Worm (Caenorhabditis elegans) whole organism, L3 larva: Measurements from ENCODE around the gene nhr-205.
A peak's percentile ranks its signal among the peaks of the same experiment; 100 is the strongest.

Experiments
- ZK546.5 ChIP-seq: sonication (generic microtip); optimal IDR thresholded peaks from 2 replicates; lab custom pipeline; 2017; ENCODE audit warnings: missing biosample characterization, missing genetic modification characterization
- aly-2 ChIP-seq: fragments of 150-350 bp; optimal IDR thresholded peaks from 2 replicates; lab custom pipeline; 2014; ENCODE audit warnings: missing biosample characterization, missing genetic modification characterization
- ceh-16 ChIP-seq: sonication (generic microtip); optimal IDR thresholded peaks from 2 replicates; lab custom pipeline; 2017; ENCODE audit warnings: missing biosample characterization, missing genetic modification characterization
- ceh-82 ChIP-seq: fragments of 150-350 bp; optimal IDR thresholded peaks from 2 replicates; lab custom pipeline; 2014; ENCODE audit warnings: missing biosample characterization, missing genetic modification characterization
- ceh-9 ChIP-seq: sonication (generic microtip); optimal IDR thresholded peaks from 2 replicates; lab custom pipeline; 2018; ENCODE audit warnings: missing biosample characterization, missing genetic modification characterization
- egl-27 ChIP-seq: sonication (generic microtip); optimal IDR thresholded peaks from 4 replicates; lab custom pipeline; 2017; ENCODE audit warnings: missing biosample characterization, missing genetic modification reagents, missing genetic modification characterization
- egl-5 ChIP-seq: fragments of 150-350 bp; optimal IDR thresholded peaks from 2 replicates; lab custom pipeline; 2017; ENCODE audit warnings: missing biosample characterization, missing genetic modification reagents, missing genetic modification characterization, inconsistent platforms
- elt-2 ChIP-seq: sonication (generic microtip); optimal IDR thresholded peaks from 2 replicates; lab custom pipeline; 2016; ENCODE audit warnings: missing genetic modification reagents, mild to moderate bottlenecking, missing genetic modification characterization, missing compliant biosample characterization
- elt-3 ChIP-seq, 3 experiments: fragments of 150-350 bp in 1 of 3; sonication (generic microtip) in 2 of 3; optimal IDR thresholded peaks; 2 replicates in 2 of 3; 4 replicates in 1 of 3; lab custom pipeline; 2014 to 2017; ENCODE audit warnings: missing biosample characterization in 3 of 3, missing genetic modification characterization in 3 of 3
- eor-1 ChIP-seq, 2 experiments: fragments of 150-350 bp; optimal IDR thresholded peaks; 2 replicates each; lab custom pipeline; 2014 to 2018; ENCODE audit warnings: missing biosample characterization in 2 of 2, missing genetic modification characterization in 2 of 2
- fkh-2 ChIP-seq: fragments of 150-350 bp; optimal IDR thresholded peaks from 2 replicates; lab custom pipeline; 2014; ENCODE audit warnings: missing biosample characterization, missing genetic modification reagents, missing genetic modification characterization
- fos-1 ChIP-seq: fragments of 150-350 bp; optimal IDR thresholded peaks from 2 replicates; lab custom pipeline; 2014; ENCODE audit warnings: missing biosample characterization, missing genetic modification characterization
- jun-1 ChIP-seq: fragments of 150-350 bp; optimal IDR thresholded peaks from 2 replicates; lab custom pipeline; 2014; ENCODE audit warnings: missing biosample characterization, missing genetic modification reagents, missing genetic modification characterization
- lsy-12 ChIP-seq: sonication (generic microtip); optimal IDR thresholded peaks from 2 replicates; lab custom pipeline; 2016; ENCODE audit warnings: mild to moderate bottlenecking, missing genetic modification characterization, missing compliant biosample characterization
- nfya-1 ChIP-seq: sonication (generic microtip); optimal IDR thresholded peaks from 2 replicates; lab custom pipeline; 2017; ENCODE audit warnings: missing genetic modification characterization, mild to moderate bottlenecking, missing compliant biosample characterization, antibody characterized with exemption, moderate library complexity; ENCODE audit not compliant: insufficient read depth
- nhr-11 ChIP-seq: fragments of 150-350 bp; optimal IDR thresholded peaks from 2 replicates; lab custom pipeline; 2014; ENCODE audit warnings: missing biosample characterization, missing genetic modification characterization
- nhr-12 ChIP-seq: fragments of 150-350 bp; optimal IDR thresholded peaks from 2 replicates; lab custom pipeline; 2014; ENCODE audit warnings: missing biosample characterization, missing genetic modification characterization
- nhr-23 ChIP-seq: fragments of 150-350 bp; optimal IDR thresholded peaks from 2 replicates; lab custom pipeline; 2014; ENCODE audit warnings: missing biosample characterization, missing genetic modification reagents, missing genetic modification characterization
- nhr-237 ChIP-seq: fragments of 150-350 bp; optimal IDR thresholded peaks from 2 replicates; lab custom pipeline; 2014; ENCODE audit warnings: missing biosample characterization, missing genetic modification characterization
- nhr-25 ChIP-seq: sonication (generic microtip); optimal IDR thresholded peaks from 2 replicates; lab custom pipeline; 2017; ENCODE audit warnings: missing biosample characterization, missing genetic modification characterization
- nhr-43 ChIP-seq: sonication (generic microtip); optimal IDR thresholded peaks from 2 replicates; lab custom pipeline; 2016; ENCODE audit warnings: mild to moderate bottlenecking, missing genetic modification characterization, missing compliant biosample characterization; ENCODE audit not compliant: poor library complexity, severe bottlenecking
- nhr-76 ChIP-seq: fragments of 150-350 bp; sonication (generic microtip); optimal IDR thresholded peaks from 5 replicates; lab custom pipeline; 2014; ENCODE audit warnings: missing biosample characterization, missing genetic modification characterization
- pha-4 ChIP-seq: fragments of 150-350 bp; optimal IDR thresholded peaks from 2 replicates; lab custom pipeline; 2014; ENCODE audit warnings: missing biosample characterization, missing genetic modification reagents, missing genetic modification characterization
- pqm-1 ChIP-seq: fragments of 150-350 bp; optimal IDR thresholded peaks from 2 replicates; lab custom pipeline; 2017; ENCODE audit warnings: missing biosample characterization, missing genetic modification characterization, inconsistent platforms
- sea-2 ChIP-seq: fragments of 150-350 bp; sonication (generic microtip); optimal IDR thresholded peaks from 4 replicates; lab custom pipeline; 2014; ENCODE audit warnings: missing biosample characterization, missing genetic modification reagents, missing genetic modification characterization
- skn-1 ChIP-seq: fragments of 150-350 bp; optimal IDR thresholded peaks from 2 replicates; lab custom pipeline; 2014; ENCODE audit warnings: missing biosample characterization, missing genetic modification characterization
- snpc-4 ChIP-seq: fragments of 150-350 bp; optimal IDR thresholded peaks from 2 replicates; lab custom pipeline; 2014; ENCODE audit warnings: missing biosample characterization, missing genetic modification characterization
- tbx-2 ChIP-seq: sonication (generic microtip); optimal IDR thresholded peaks from 2 replicates; lab custom pipeline; 2016; ENCODE audit warnings: mild to moderate bottlenecking, missing genetic modification characterization, missing compliant biosample characterization
- unc-39 ChIP-seq: sonication (generic microtip); optimal IDR thresholded peaks from 4 replicates; lab custom pipeline; 2017; ENCODE audit warnings: missing biosample characterization, missing genetic modification characterization
- ztf-11 ChIP-seq: fragments of 150-350 bp; optimal IDR thresholded peaks from 2 replicates; lab custom pipeline; 2014; ENCODE audit warnings: missing biosample characterization, missing genetic modification characterization

nhr-205 gene

DNA sequence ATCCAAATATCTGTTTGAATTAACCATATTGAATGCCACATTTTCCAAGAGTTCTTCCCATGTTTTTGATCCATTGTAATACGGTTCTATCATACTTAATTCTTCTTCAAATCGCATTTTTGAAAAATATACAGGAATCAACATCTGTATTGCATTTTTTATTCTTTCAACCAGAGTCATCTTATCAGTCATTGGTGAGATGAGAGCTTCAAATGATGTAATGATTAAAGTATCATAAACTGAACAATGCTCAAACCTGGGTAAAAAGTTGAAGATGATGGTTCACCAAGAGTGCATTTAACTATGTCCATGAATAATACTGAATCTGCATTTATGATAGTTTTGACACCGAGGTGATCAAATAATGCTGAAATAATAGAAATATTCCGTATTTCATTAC is 22.2 kb upstream of the nhr-205 start:
- TF ChIP-seq ceh-9, result no peak
- peak; percentile 11 for TF ChIP-seq pqm-1 (tag; lab: Kevin White, UChicago)
- no peak for TF ChIP-seq nhr-25 (tag; lab: Kevin White, UChicago)
- TF ChIP-seq egl-5 (tag; lab: Kevin White, UChicago), result no peak
- TF ChIP-seq ZK546.5 (tag; lab: Kevin White, UChicago), result no peak
- no peak for TF ChIP-seq snpc-4
- no peak for TF ChIP-seq ceh-82
- no peak for TF ChIP-seq egl-27 (tag; lab: Kevin White, UChicago)
- no peak for TF ChIP-seq nhr-76 (tag; lab: Kevin White, UChicago)
- TF ChIP-seq aly-2 (tag; lab: Kevin White, UChicago), result no peak
- no peak for TF ChIP-seq fos-1
- peak; percentile 69 for TF ChIP-seq elt-2 (tag; lab: Kevin White, UChicago)

ce11 chrV:10101916-10102315 is 20.3 kb upstream of the nhr-205 start, which contains the start of gene C08B6.14:
Gene C08B6.14 (minus strand): TSS chrV:10102016.
- TF ChIP-seq nhr-237 (no peak), egl-27 (tag; lab: Kevin White, UChicago) (no peak), pqm-1 (tag; lab: Kevin White, UChicago) (no peak), ztf-11 (tag; lab: Kevin White, UChicago) (no peak), lsy-12 (tag; lab: Kevin White, UChicago) (no peak), nhr-23 (no peak), nhr-25 (tag; lab: Kevin White, UChicago) (no peak), nhr-43 (tag; lab: Kevin White, UChicago) (no peak), elt-2 (tag; lab: Kevin White, UChicago) (no peak), aly-2 (tag; lab: Kevin White, UChicago) (no peak)

DNA sequence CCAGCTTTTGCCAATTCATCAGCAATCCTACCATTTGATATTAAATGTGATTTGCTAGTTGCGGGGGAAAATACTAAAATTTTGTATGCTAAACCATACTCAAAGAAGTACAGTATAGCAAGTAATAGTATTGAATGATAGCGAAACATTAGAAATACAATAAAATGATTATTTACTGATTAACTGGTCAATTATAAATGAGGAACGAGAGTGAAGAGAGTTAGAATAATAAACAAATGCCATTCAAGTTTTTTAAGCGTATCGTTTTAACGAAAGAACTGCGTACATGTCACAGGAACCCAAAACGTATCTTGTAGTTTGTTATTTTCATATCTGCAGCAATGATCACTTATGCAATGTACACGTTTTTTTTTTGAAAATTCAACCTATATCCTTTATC is 16.9 kb upstream of the nhr-205 start, which contains the start of gene ugt-47:
Gene ugt-47, minus strand, starts transcription at position 169 of the 400 bp plus-strand sequence.
- TF ChIP-seq elt-2 (tag; lab: Kevin White, UChicago) (peak; percentile 61), nhr-12 (no peak)
- TF ChIP-seq, all 47 proteins: peak for 1

- no peak for TF ChIP-seq ceh-9
- peak; percentile 12 for TF ChIP-seq pha-4 (tag; lab: Kevin White, UChicago)
- no peak for TF ChIP-seq unc-39
- TF ChIP-seq pqm-1 (tag; lab: Kevin White, UChicago), result peak; percentile 60
- TF ChIP-seq ceh-82, result no peak
- TF ChIP-seq elt-2 (tag; lab: Kevin White, UChicago), result peak; percentile 92
- peak; percentile 62 for TF ChIP-seq nfya-1 (tag; lab: Kevin White, UChicago)
Measured at ce11 chrV:10096932-10097331, 15.4 kb upstream of the nhr-205 start.

ce11 chrV:10094374-10094773 is 12.8 kb upstream of the nhr-205 start, which contains the start of gene srd-49:
Gene srd-49 (plus strand): TSS chrV:10094674.
- no peak for TF ChIP-seq snpc-4
- no peak for TF ChIP-seq elt-2 (tag; lab: Kevin White, UChicago)
- TF ChIP-seq pqm-1 (tag; lab: Kevin White, UChicago), result no peak
- TF ChIP-seq ceh-16 (tag; lab: Kevin White, UChicago), result no peak
- TF ChIP-seq ceh-9, result no peak
- no peak for TF ChIP-seq eor-1 (tag; optimal IDR thresholded peaks at IDR 0.05; lab: Kevin White, UChicago)
- no peak for TF ChIP-seq fkh-2 (tag; lab: Kevin White, UChicago)
- no peak for TF ChIP-seq fos-1
- no peak for TF ChIP-seq nhr-23
- no peak for TF ChIP-seq elt-3 (tag; optimal IDR thresholded peaks at IDR 0.05; lab: Kevin White, UChicago)
- no peak for TF ChIP-seq skn-1 (tag; lab: Kevin White, UChicago)
- TF ChIP-seq ceh-82, result no peak
- TF ChIP-seq sea-2, result no peak
- no peak for TF ChIP-seq egl-27 (tag; lab: Kevin White, UChicago)
- TF ChIP-seq lsy-12 (tag; lab: Kevin White, UChicago), result no peak
- no peak for TF ChIP-seq tbx-2 (tag; lab: Kevin White, UChicago)
- TF ChIP-seq, all 47 proteins: peak for 0

DNA sequence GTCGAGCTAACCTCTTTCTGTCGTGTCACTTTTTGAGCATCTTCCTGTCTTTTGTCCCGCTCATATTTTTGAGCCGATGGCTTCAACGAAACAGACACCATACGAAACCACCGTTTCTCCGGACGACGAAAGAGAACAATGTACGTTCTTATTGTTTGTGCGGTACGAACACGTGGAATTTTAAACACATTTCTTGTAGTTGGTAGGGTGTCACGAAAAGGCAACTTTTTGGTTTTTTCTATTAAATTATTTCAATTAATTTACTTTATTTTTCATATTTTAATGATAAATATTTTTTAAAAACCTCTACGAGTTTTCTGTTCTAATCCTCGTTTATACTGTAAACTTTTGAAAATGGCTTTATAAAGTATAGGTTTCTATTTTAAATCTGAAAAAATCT is 9.6 kb upstream of the nhr-205 start, which contains the start of gene R04B5.11:
Gene R04B5.11, minus strand, starts transcription at position 101 of the 400 bp plus-strand sequence.
- TF ChIP-seq jun-1, result no peak
- no peak for TF ChIP-seq ZK546.5 (tag; lab: Kevin White, UChicago)
- no peak for TF ChIP-seq aly-2 (tag; lab: Kevin White, UChicago)
- no peak for TF ChIP-seq nhr-11 (tag; lab: Kevin White, UChicago)
- TF ChIP-seq nhr-23, result no peak
